Fruit fly (Drosophila melanogaster) S2 (cell line): ENCODE results near the gene CG45012.

Source experiments
- CG8478 ChIP-seq: fragments of >200 bp; optimal IDR thresholded peaks from 2 replicates; lab custom pipeline; 2018
- CTCF ChIP-seq, 2 experiments: fragments of >200 bp; optimal IDR thresholded peaks; 2 replicates each; lab custom pipeline; 2018

dm6 chr2L:11837413-11837812, 3.0 kb downstream of the CG45012 start, which contains the start of gene Sfp33A2:
- TF ChIP-seq CG8478 (lab: Kevin White, UChicago) (no peak), CTCF (optimal IDR thresholded peaks at IDR 0.05; lab: Kevin White, UChicago) (no peak)
